Fruit fly (Drosophila melanogaster) whole organism, wandering third instar larva: Measurements from ENCODE around the gene Alp10.

Experiments used
- Abd-B ChIP-seq: fragments of >200 bp; optimal IDR thresholded peaks from 2 replicates; lab custom pipeline; 2017; ENCODE audit warnings: missing biosample characterization, missing genetic modification characterization
- CG32264 ChIP-seq: fragments of 200-800 bp; sonication (Bioruptor generic); optimal IDR thresholded peaks from 2 replicates; lab custom pipeline; 2016; ENCODE audit warnings: missing biosample characterization, missing genetic modification characterization
- Hr78 ChIP-seq: fragments of >200 bp; optimal IDR thresholded peaks from 2 replicates; lab custom pipeline; 2017; ENCODE audit warnings: missing biosample characterization, missing genetic modification characterization
- ey ChIP-seq: fragments of 200-800 bp; sonication (Bioruptor generic); optimal IDR thresholded peaks from 2 replicates; lab custom pipeline; 2016; ENCODE audit warnings: missing biosample characterization, missing genetic modification characterization
- fru ChIP-seq: fragments of 200-800 bp; sonication (Bioruptor generic); optimal IDR thresholded peaks from 3 replicates; lab custom pipeline; 2016; ENCODE audit warnings: missing biosample characterization, mild to moderate bottlenecking, missing genetic modification characterization
- lola ChIP-seq: fragments of >200 bp; optimal IDR thresholded peaks from 2 replicates; lab custom pipeline; 2017; ENCODE audit warnings: missing biosample characterization, missing genetic modification characterization
- psq ChIP-seq: fragments of 200-800 bp; sonication (Bioruptor generic); optimal IDR thresholded peaks from 3 replicates; lab custom pipeline; 2017; ENCODE audit warnings: missing biosample characterization, mild to moderate bottlenecking, missing genetic modification characterization, moderate library complexity

dm6 chr3L:5568361-5568760 is 26.7 kb downstream of the Alp10 start:
- no peak for TF ChIP-seq Hr78
- no peak for TF ChIP-seq ey (GFP tag; lab: Kevin White, UChicago)
- no peak for TF ChIP-seq psq (GFP tag; lab: Kevin White, UChicago)
- TF ChIP-seq fru (GFP tag; lab: Kevin White, UChicago) = no peak
- no peak for TF ChIP-seq lola
- no peak for TF ChIP-seq Abd-B (GFP tag; lab: Kevin White, UChicago)
- TF ChIP-seq CG32264 (GFP tag; lab: Kevin White, UChicago) = no peak
